Worm (Caenorhabditis elegans) whole organism, early embryonic: ENCODE measurements around the gene frpr-19.

Experiments
- B0310.2 ChIP-seq: sonication (generic microtip); optimal IDR thresholded peaks from 2 replicates; lab custom pipeline; 2016; ENCODE audit warnings: mild to moderate bottlenecking, missing genetic modification characterization, missing compliant biosample characterization
- F13C5.2 ChIP-seq: sonication (generic microtip); optimal IDR thresholded peaks from 2 replicates; lab custom pipeline; 2017; ENCODE audit warnings: mild to moderate bottlenecking, missing genetic modification characterization, inconsistent platforms, missing compliant biosample characterization
- aly-1 ChIP-seq: sonication (generic microtip); optimal IDR thresholded peaks from 2 replicates; lab custom pipeline; 2016; ENCODE audit warnings: missing genetic modification characterization, missing compliant biosample characterization
- ama-1 ChIP-seq: fragments of 150-350 bp; optimal IDR thresholded peaks from 2 replicates; lab custom pipeline; 2014
- ceh-13 ChIP-seq: fragments of 200-800 bp; sonication (Bioruptor generic); optimal IDR thresholded peaks from 2 replicates; lab custom pipeline; 2018; ENCODE audit warnings: mild to moderate bottlenecking, missing genetic modification characterization, missing compliant biosample characterization
- ceh-36 ChIP-seq: sonication (generic microtip); optimal IDR thresholded peaks from 2 replicates; lab custom pipeline; 2016; ENCODE audit warnings: missing genetic modification characterization, inconsistent platforms, missing compliant biosample characterization
- ets-7 ChIP-seq: sonication (generic microtip); optimal IDR thresholded peaks from 2 replicates; lab custom pipeline; 2016; ENCODE audit warnings: missing genotype, missing genetic modification characterization, missing compliant biosample characterization
- flt-1 ChIP-seq: fragments of 200-800 bp; sonication (Bioruptor generic); IDR thresholded peaks from 2 replicates; pipeline ENCODE4 v1.3.6; 2022; ENCODE audit warnings: missing genetic modification characterization, missing compliant biosample characterization
- hmbx-1 ChIP-seq: sonication (generic microtip); optimal IDR thresholded peaks from 2 replicates; lab custom pipeline; 2016; ENCODE audit warnings: mild to moderate bottlenecking, missing genetic modification characterization, missing compliant biosample characterization
- hmg-4 ChIP-seq: fragments of 200-800 bp; sonication (Bioruptor generic); optimal IDR thresholded peaks from 2 replicates; lab custom pipeline; 2018; ENCODE audit warnings: mild to moderate bottlenecking, missing genetic modification characterization, missing compliant biosample characterization
- hnd-1 ChIP-seq: sonication (generic microtip); optimal IDR thresholded peaks from 2 replicates; lab custom pipeline; 2016; ENCODE audit warnings: missing genetic modification characterization, missing compliant biosample characterization
- pes-1 ChIP-seq: fragments of 200-800 bp; sonication (Bioruptor generic); IDR thresholded peaks from 2 replicates; pipeline ENCODE4 v1.3.6; 2022; ENCODE audit warnings: missing genetic modification reagents, missing genetic modification characterization, missing compliant biosample characterization
- scrt-1 ChIP-seq: fragments of 200-800 bp; sonication (Bioruptor generic); IDR thresholded peaks from 2 replicates; pipeline ENCODE4 v1.3.6; 2022; ENCODE audit warnings: missing genetic modification characterization, missing compliant biosample characterization
- sea-1 ChIP-seq: fragments of 200-800 bp; sonication (Bioruptor generic); conservative IDR thresholded peaks from 2 replicates; pipeline ENCODE4 v1.3.6; 2022; ENCODE audit warnings: missing genetic modification characterization, missing compliant biosample characterization
- tbx-11 ChIP-seq: fragments of 200-800 bp; sonication (Bioruptor generic); IDR thresholded peaks from 2 replicates; pipeline ENCODE4 v1.3.6; 2022; ENCODE audit warnings: missing genetic modification characterization, missing compliant biosample characterization
- tbx-37 ChIP-seq: fragments of 200-800 bp; sonication (Bioruptor generic); conservative IDR thresholded peaks from 2 replicates; pipeline ENCODE4 v1.3.6; 2022; ENCODE audit warnings: missing genetic modification reagents, missing genetic modification characterization, missing compliant biosample characterization
- tra-4 ChIP-seq: sonication (generic microtip); optimal IDR thresholded peaks from 2 replicates; lab custom pipeline; 2017; ENCODE audit warnings: missing genetic modification characterization, missing compliant biosample characterization

frpr-19 gene

ce11 chrIV:1791775-1792174 lies 10.3 kb upstream of the frpr-19 start:
- TF ChIP-seq tbx-11 (GFP tag; lab: Robert Waterston, UW), result no peak
- no peak for TF ChIP-seq F13C5.2 (tag; lab: Kevin White, UChicago)
- TF ChIP-seq ceh-36 (tag; lab: Kevin White, UChicago), result no peak
- no peak for TF ChIP-seq tbx-37 (GFP tag; lab: Robert Waterston, UW)
- TF ChIP-seq B0310.2 (tag; lab: Kevin White, UChicago), result no peak

ce11 chrIV:1790677-1791076 lies 9.2 kb upstream of the frpr-19 start:
- TF ChIP-seq B0310.2 (tag; lab: Kevin White, UChicago) (no peak), ceh-36 (tag; lab: Kevin White, UChicago) (no peak), ceh-13 (GFP tag; lab: Kevin White, UChicago) (no peak)

- no peak for TF ChIP-seq tbx-37 (GFP tag; lab: Robert Waterston, UW)
- no peak for TF ChIP-seq F13C5.2 (tag; lab: Kevin White, UChicago)
- TF ChIP-seq ceh-36 (tag; lab: Kevin White, UChicago), result peak; percentile 96
These were observed 3.7 kb upstream of the frpr-19 start for ce11 chrIV:1785156-1785555.

- TF ChIP-seq tbx-37 (GFP tag; lab: Robert Waterston, UW) (no peak), F13C5.2 (tag; lab: Kevin White, UChicago) (no peak)
These were observed 9.6 kb downstream of the frpr-19 start, which contains the start of gene Y41D4A.1 for ce11 chrIV:1771843-1772242. TSS of gene Y41D4A.1 (plus strand) at chrIV:1772143.

ce11 chrIV:1769074-1769473 lies 12.4 kb downstream of the frpr-19 start:
- TF ChIP-seq scrt-1 (GFP tag; lab: Robert Waterston, UW) (no peak), aly-1 (tag; lab: Kevin White, UChicago) (peak; percentile 75), hmg-4 (peak; percentile 47)

ce11 chrIV:1768288-1768687 lies 13.2 kb downstream of the frpr-19 start, which contains the start of gene col-108:
TSS of gene col-108 (plus strand) at chrIV:1768588.
- TF ChIP-seq ama-1 (lab: Kevin White, UChicago) (no peak), ceh-36 (tag; lab: Kevin White, UChicago) (no peak), scrt-1 (GFP tag; lab: Robert Waterston, UW) (no peak), aly-1 (tag; lab: Kevin White, UChicago) (no peak), ets-7 (tag; lab: Kevin White, UChicago) (no peak), sea-1 (GFP tag; lab: Robert Waterston, UW) (no peak), hmbx-1 (tag; lab: Kevin White, UChicago) (no peak), tra-4 (tag; lab: Kevin White, UChicago) (no peak), F13C5.2 (tag; lab: Kevin White, UChicago) (no peak), hmg-4 (no peak), pes-1 (GFP tag; lab: Robert Waterston, UW) (no peak), tbx-11 (GFP tag; lab: Robert Waterston, UW) (no peak), ceh-13 (GFP tag; lab: Kevin White, UChicago) (no peak), hnd-1 (no peak), flt-1 (GFP tag; lab: Robert Waterston, UW) (no peak), B0310.2 (tag; lab: Kevin White, UChicago) (no peak), tbx-37 (GFP tag; lab: Robert Waterston, UW) (no peak)

ce11 chrIV:1765954-1766353 lies 15.5 kb downstream of the frpr-19 start:
- TF ChIP-seq ceh-36 (tag; lab: Kevin White, UChicago) (no peak), hmg-4 (no peak), hnd-1 (no peak), tra-4 (tag; lab: Kevin White, UChicago) (no peak), flt-1 (GFP tag; lab: Robert Waterston, UW) (no peak), B0310.2 (tag; lab: Kevin White, UChicago) (no peak), tbx-11 (GFP tag; lab: Robert Waterston, UW) (no peak), F13C5.2 (tag; lab: Kevin White, UChicago) (no peak), scrt-1 (GFP tag; lab: Robert Waterston, UW) (no peak), aly-1 (tag; lab: Kevin White, UChicago) (no peak), hmbx-1 (tag; lab: Kevin White, UChicago) (no peak), pes-1 (GFP tag; lab: Robert Waterston, UW) (no peak), ceh-13 (GFP tag; lab: Kevin White, UChicago) (no peak), ama-1 (lab: Kevin White, UChicago) (no peak), sea-1 (GFP tag; lab: Robert Waterston, UW) (no peak), ets-7 (tag; lab: Kevin White, UChicago) (no peak), tbx-37 (GFP tag; lab: Robert Waterston, UW) (no peak)

- TF ChIP-seq tra-4 (tag; lab: Kevin White, UChicago) (no peak), F13C5.2 (tag; lab: Kevin White, UChicago) (no peak), flt-1 (GFP tag; lab: Robert Waterston, UW) (no peak), ceh-13 (GFP tag; lab: Kevin White, UChicago) (no peak), tbx-37 (GFP tag; lab: Robert Waterston, UW) (no peak), scrt-1 (GFP tag; lab: Robert Waterston, UW) (no peak), hnd-1 (no peak), tbx-11 (GFP tag; lab: Robert Waterston, UW) (no peak), B0310.2 (tag; lab: Kevin White, UChicago) (no peak), pes-1 (GFP tag; lab: Robert Waterston, UW) (no peak), hmbx-1 (tag; lab: Kevin White, UChicago) (no peak), ceh-36 (tag; lab: Kevin White, UChicago) (no peak), sea-1 (GFP tag; lab: Robert Waterston, UW) (no peak), hmg-4 (no peak), aly-1 (tag; lab: Kevin White, UChicago) (no peak), ama-1 (lab: Kevin White, UChicago) (no peak), ets-7 (tag; lab: Kevin White, UChicago) (no peak)
These were observed 18.0 kb downstream of the frpr-19 start for ce11 chrIV:1763452-1763851.
